Worm (Caenorhabditis elegans): ENCODE measurements around the gene F07H5.10.

DNA sequence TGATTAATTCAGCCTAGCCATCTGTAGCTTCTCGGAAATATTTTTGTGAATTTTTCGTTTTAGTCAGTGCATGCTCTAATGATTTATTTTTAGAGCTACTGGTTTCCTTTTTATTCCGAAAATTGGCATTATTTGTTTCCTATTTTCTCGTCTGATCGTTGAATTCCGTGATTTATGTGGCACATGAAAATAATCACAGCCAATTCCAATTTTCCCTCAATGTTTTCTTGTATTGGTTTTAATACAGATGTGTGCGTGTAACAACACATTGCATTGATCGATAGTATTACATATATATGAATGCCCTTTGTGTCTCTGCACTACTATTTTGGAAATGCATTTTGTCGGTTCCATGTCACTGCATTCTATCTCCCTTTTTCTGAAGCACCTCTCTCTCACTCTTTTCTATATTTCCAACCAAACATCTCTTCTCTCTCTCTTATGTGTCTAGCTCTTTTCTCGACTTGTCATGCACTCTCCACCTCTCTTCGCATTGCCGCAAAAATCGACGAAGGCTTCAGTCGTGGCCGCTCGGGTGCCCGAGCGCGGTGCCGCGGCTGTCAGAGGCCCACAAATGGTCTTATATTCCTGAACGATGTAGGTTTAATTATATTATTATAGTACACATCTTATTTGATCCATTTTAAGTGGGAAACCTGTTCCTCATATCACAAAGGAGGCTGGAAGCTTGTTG lies 24.0 kb downstream of the F07H5.10 start:
- TF ChIP-seq zag-1 (tag; optimal IDR thresholded peaks at IDR 0.05) (peak; percentile 33), lin-39 (tag; optimal IDR thresholded peaks at IDR 0.05) (no peak), aly-2 (tag; optimal IDR thresholded peaks at IDR 0.05) (no peak), nhr-23 (tag; optimal IDR thresholded peaks at IDR 0.05) (no peak), ztf-4 (tag; optimal IDR thresholded peaks at IDR 0.05) (peak; percentile 20), nhr-237 (tag; optimal IDR thresholded peaks at IDR 0.05) (no peak), snpc-4 (tag; optimal IDR thresholded peaks at IDR 0.05) (peak; percentile 13), ama-1 (optimal IDR thresholded peaks at IDR 0.05) (peak; percentile 82), unc-62 (GFP tag; optimal IDR thresholded peaks at IDR 0.05) (no peak), fos-1 (tag; optimal IDR thresholded peaks at IDR 0.05) (peak; percentile 6), nhr-77 (tag; optimal IDR thresholded peaks at IDR 0.05) (no peak), mdl-1 (tag; optimal IDR thresholded peaks at IDR 0.05) (no peak)
